Fruit fly (Drosophila melanogaster) whole organism, embryonic: ENCODE measurements around the gene Tim9b.
A peak's percentile ranks its signal among the peaks of the same experiment; 100 is the strongest.

Source experiments
- BEAF-32 ChIP-seq: fragments of 200-800 bp; sonication (Bioruptor generic); optimal IDR thresholded peaks from 3 replicates; lab custom pipeline; 2017; ENCODE audit warnings: missing biosample characterization, missing genetic modification characterization, mild to moderate bottlenecking, moderate library complexity, missing genetic modification reagents
- CG10565 ChIP-seq: fragments of 200-800 bp; sonication (Bioruptor generic); optimal IDR thresholded peaks from 3 replicates; lab custom pipeline; 2016; ENCODE audit warnings: missing biosample characterization, mild to moderate bottlenecking, missing genetic modification characterization
- CG13287 ChIP-seq: fragments of 200-800 bp; sonication (Bioruptor generic); IDR thresholded peaks from 2 replicates; pipeline ENCODE4 v1.3.6; 2022; ENCODE audit warnings: missing biosample characterization, missing genetic modification characterization; ENCODE audit not compliant: partially characterized antibody
- CG13624 ChIP-seq: fragments of 200-800 bp; sonication (Bioruptor generic); optimal IDR thresholded peaks from 2 replicates; lab custom pipeline; 2016; ENCODE audit warnings: missing biosample characterization, missing genetic modification characterization
- CG14860 ChIP-seq: fragments of 200-800 bp; sonication (Bioruptor generic); IDR thresholded peaks from 3 replicates; pipeline ENCODE4 v1.3.6; 2022; ENCODE audit warnings: missing biosample characterization, missing genetic modification characterization; ENCODE audit not compliant: partially characterized antibody
- CG15479 ChIP-seq: fragments of 200-800 bp; sonication (Bioruptor generic); optimal IDR thresholded peaks from 3 replicates; lab custom pipeline; 2019; ENCODE audit warnings: missing biosample characterization, mild to moderate bottlenecking, missing genetic modification characterization, moderate library complexity
- CG17385 ChIP-seq: fragments of 200-800 bp; sonication (Bioruptor generic); optimal IDR thresholded peaks from 3 replicates; lab custom pipeline; 2018; ENCODE audit warnings: missing biosample characterization, mild to moderate bottlenecking, missing genetic modification characterization
- CG17802 ChIP-seq: fragments of 200-800 bp; sonication (Bioruptor generic); optimal IDR thresholded peaks from 2 replicates; lab custom pipeline; 2018; ENCODE audit warnings: missing biosample characterization, mild to moderate bottlenecking, missing genetic modification characterization, moderate library complexity
- CG17829 ChIP-seq: fragments of 200-800 bp; optimal IDR thresholded peaks from 2 replicates; lab custom pipeline; 2019; ENCODE audit warnings: missing biosample characterization, mild to moderate bottlenecking, missing genetic modification characterization, moderate library complexity
- CG2129 ChIP-seq: fragments of 200-800 bp; sonication (Bioruptor generic); IDR thresholded peaks from 2 replicates; pipeline ENCODE4 v1.3.6; 2022; ENCODE audit warnings: missing biosample characterization, missing genetic modification characterization; ENCODE audit not compliant: partially characterized antibody
- CG34224 ChIP-seq: fragments of 200-800 bp; sonication (Bioruptor generic); IDR thresholded peaks from 3 replicates; pipeline ENCODE4 v1.3.6; 2022; ENCODE audit warnings: missing biosample characterization, missing genetic modification characterization; ENCODE audit not compliant: partially characterized antibody
- CG34376 ChIP-seq: fragments of 200-800 bp; sonication (Bioruptor generic); optimal IDR thresholded peaks from 2 replicates; lab custom pipeline; 2018; ENCODE audit warnings: missing biosample characterization, mild to moderate bottlenecking, missing genetic modification characterization
- CG42726 ChIP-seq: fragments of 200-800 bp; sonication (Bioruptor generic); IDR thresholded peaks from 2 replicates; pipeline ENCODE4 v1.3.6; 2022; ENCODE audit warnings: missing biosample characterization, missing genetic modification characterization; ENCODE audit not compliant: partially characterized antibody
- CG4617 ChIP-seq: fragments of 200-800 bp; sonication (Bioruptor generic); optimal IDR thresholded peaks from 3 replicates; lab custom pipeline; 2016; ENCODE audit warnings: missing biosample characterization, missing genetic modification characterization, borderline replicate concordance
- CG4730 ChIP-seq: fragments of 200-800 bp; sonication (Bioruptor generic); IDR thresholded peaks from 2 replicates; pipeline ENCODE4 v1.3.6; 2022; ENCODE audit warnings: missing biosample characterization, missing genetic modification characterization
- CG9727 ChIP-seq: fragments of 200-800 bp; sonication (Bioruptor generic); optimal IDR thresholded peaks from 3 replicates; lab custom pipeline; 2017; ENCODE audit warnings: missing biosample characterization, mild to moderate bottlenecking, missing genetic modification characterization
- CG9932 ChIP-seq: fragments of 200-800 bp; sonication (Bioruptor generic); IDR thresholded peaks from 2 replicates; pipeline ENCODE4 v1.3.6; 2022; ENCODE audit warnings: missing biosample characterization, missing genetic modification characterization
- Dll ChIP-seq: fragments of 200-800 bp; sonication (Bioruptor generic); IDR thresholded peaks from 4 replicates; pipeline ENCODE4 v1.3.6; 2022; ENCODE audit warnings: missing biosample characterization, missing genetic modification characterization; ENCODE audit not compliant: partially characterized antibody
- Ets97D ChIP-seq: fragments of 200-800 bp; sonication (Bioruptor generic); optimal IDR thresholded peaks from 3 replicates; lab custom pipeline; 2016; ENCODE audit warnings: missing biosample characterization, missing genetic modification characterization
- HLH4C ChIP-seq: fragments of 200-800 bp; sonication (Bioruptor generic); IDR thresholded peaks from 3 replicates; pipeline ENCODE4 v1.3.6; 2022; ENCODE audit warnings: missing biosample characterization, missing genetic modification characterization; ENCODE audit not compliant: partially characterized antibody
- HmgZ ChIP-seq: fragments of 200-800 bp; sonication (Bioruptor generic); optimal IDR thresholded peaks from 2 replicates; lab custom pipeline; 2018; ENCODE audit warnings: missing biosample characterization, mild to moderate bottlenecking, missing genetic modification characterization
- MBD-R2 ChIP-seq: fragments of 200-800 bp; sonication (Bioruptor generic); IDR thresholded peaks from 2 replicates; pipeline ENCODE4 v1.3.6; 2022; ENCODE audit warnings: missing biosample characterization, missing genetic modification characterization
- MESR4 ChIP-seq: fragments of 200-800 bp; sonication (Bioruptor generic); optimal IDR thresholded peaks from 2 replicates; lab custom pipeline; 2018; ENCODE audit warnings: missing biosample characterization, mild to moderate bottlenecking, missing genetic modification characterization, moderate library complexity
- NFAT ChIP-seq: fragments of 200-800 bp; sonication (Bioruptor generic); IDR thresholded peaks from 2 replicates; pipeline ENCODE4 v1.3.6; 2022; ENCODE audit warnings: missing biosample characterization, missing genetic modification characterization
- Scr ChIP-seq: fragments of 200-800 bp; sonication (Bioruptor generic); IDR thresholded peaks from 2 replicates; pipeline ENCODE4 v1.3.6; 2022; ENCODE audit warnings: missing biosample characterization, missing genetic modification characterization; ENCODE audit not compliant: partially characterized antibody
- YL-1 ChIP-seq: fragments of 200-800 bp; sonication (Bioruptor generic); optimal IDR thresholded peaks from 3 replicates; lab custom pipeline; 2017; ENCODE audit warnings: missing biosample characterization, mild to moderate bottlenecking, missing genetic modification characterization
- amos ChIP-seq: fragments of 200-800 bp; sonication (Bioruptor generic); IDR thresholded peaks from 2 replicates; pipeline ENCODE4 v1.3.6; 2022; ENCODE audit warnings: missing biosample characterization, missing genetic modification characterization; ENCODE audit not compliant: partially characterized antibody
- bbx ChIP-seq: fragments of 200-800 bp; sonication (Bioruptor generic); IDR thresholded peaks from 2 replicates; pipeline ENCODE4 v1.3.6; 2022; ENCODE audit warnings: missing biosample characterization, missing genetic modification characterization; ENCODE audit not compliant: partially characterized antibody
- ewg ChIP-seq: fragments of 200-800 bp; sonication (Bioruptor generic); optimal IDR thresholded peaks from 3 replicates; lab custom pipeline; 2017; ENCODE audit warnings: mild to moderate bottlenecking, missing biosample characterization, missing genetic modification reagents, missing genetic modification characterization
- ftz-f1 ChIP-seq: fragments of 200-800 bp; sonication (Bioruptor generic); optimal IDR thresholded peaks from 2 replicates; lab custom pipeline; 2016; ENCODE audit warnings: missing biosample characterization, missing genetic modification characterization
- gfzf ChIP-seq: fragments of 200-800 bp; sonication (Bioruptor generic); optimal IDR thresholded peaks from 2 replicates; lab custom pipeline; 2016; ENCODE audit warnings: missing biosample characterization, mild to moderate bottlenecking, missing genetic modification characterization, moderate library complexity
- hbn ChIP-seq: fragments of 200-800 bp; sonication (Bioruptor generic); IDR thresholded peaks from 2 replicates; pipeline ENCODE4 v1.3.6; 2022; ENCODE audit warnings: missing biosample characterization, missing genetic modification characterization; ENCODE audit not compliant: partially characterized antibody
- her ChIP-seq: fragments of 200-800 bp; sonication (Bioruptor generic); optimal IDR thresholded peaks from 2 replicates; lab custom pipeline; 2016; ENCODE audit warnings: missing biosample characterization, missing genetic modification characterization
- inv ChIP-seq: fragments of 200-800 bp; sonication (Bioruptor generic); IDR thresholded peaks from 2 replicates; pipeline ENCODE4 v1.3.6; 2022; ENCODE audit warnings: missing biosample characterization, missing genetic modification characterization; ENCODE audit not compliant: partially characterized antibody
- kni ChIP-seq: fragments of 200-800 bp; sonication (Bioruptor generic); optimal IDR thresholded peaks from 3 replicates; lab custom pipeline; 2017; ENCODE audit warnings: mild to moderate bottlenecking, missing biosample characterization, missing genetic modification reagents, missing genetic modification characterization
- knrl ChIP-seq: fragments of 200-800 bp; sonication (Bioruptor generic); IDR thresholded peaks from 3 replicates; pipeline ENCODE4 v1.3.6; 2022; ENCODE audit warnings: missing biosample characterization, missing genetic modification characterization; ENCODE audit not compliant: partially characterized antibody
- lilli ChIP-seq: fragments of 200-800 bp; sonication (Bioruptor generic); optimal IDR thresholded peaks from 3 replicates; lab custom pipeline; 2016; ENCODE audit warnings: missing biosample characterization, missing genetic modification characterization
- mld ChIP-seq: fragments of 200-800 bp; sonication (Bioruptor generic); IDR thresholded peaks from 3 replicates; pipeline ENCODE4 v1.3.6; 2022; ENCODE audit warnings: missing biosample characterization, missing genetic modification characterization; ENCODE audit not compliant: partially characterized antibody
- nmo ChIP-seq: fragments of 200-800 bp; sonication (Bioruptor generic); optimal IDR thresholded peaks from 2 replicates; lab custom pipeline; 2018; ENCODE audit warnings: missing biosample characterization, mild to moderate bottlenecking, missing genetic modification characterization, moderate library complexity
- pfk ChIP-seq: fragments of 200-800 bp; sonication (Bioruptor generic); optimal IDR thresholded peaks from 2 replicates; lab custom pipeline; 2018; ENCODE audit warnings: missing biosample characterization, mild to moderate bottlenecking, missing genetic modification characterization, moderate library complexity
- phol ChIP-seq: fragments of 200-800 bp; sonication (Bioruptor generic); optimal IDR thresholded peaks from 3 replicates; lab custom pipeline; 2018; ENCODE audit warnings: missing biosample characterization, mild to moderate bottlenecking, missing genetic modification characterization, moderate library complexity
- row ChIP-seq: fragments of 200-800 bp; sonication (Bioruptor generic); IDR thresholded peaks from 3 replicates; pipeline ENCODE4 v1.3.6; 2022; ENCODE audit warnings: missing biosample characterization, missing genetic modification characterization
- slbo ChIP-seq: fragments of 200-800 bp; sonication (Bioruptor generic); IDR thresholded peaks from 2 replicates; pipeline ENCODE4 v1.3.6; 2022; ENCODE audit warnings: missing biosample characterization, missing genetic modification characterization
- ssp ChIP-seq: fragments of 200-800 bp; sonication (Bioruptor generic); IDR thresholded peaks from 2 replicates; pipeline ENCODE4 v1.3.6; 2022; ENCODE audit warnings: missing biosample characterization, missing genetic modification characterization
- stwl ChIP-seq: fragments of 200-800 bp; sonication (Bioruptor generic); optimal IDR thresholded peaks from 3 replicates; lab custom pipeline; 2018; ENCODE audit warnings: missing biosample characterization, mild to moderate bottlenecking, missing genetic modification characterization, moderate library complexity
- tna ChIP-seq: fragments of 200-800 bp; sonication (Bioruptor generic); IDR thresholded peaks from 2 replicates; pipeline ENCODE4 v1.3.6; 2022; ENCODE audit warnings: missing biosample characterization, missing genetic modification characterization; ENCODE audit not compliant: partially characterized antibody
- vnd ChIP-seq: fragments of 200-800 bp; sonication (Bioruptor generic); IDR thresholded peaks from 3 replicates; pipeline ENCODE4 v1.3.6; 2022; ENCODE audit warnings: missing biosample characterization, missing genetic modification characterization; ENCODE audit not compliant: partially characterized antibody

Gene Tim9b

DNA sequence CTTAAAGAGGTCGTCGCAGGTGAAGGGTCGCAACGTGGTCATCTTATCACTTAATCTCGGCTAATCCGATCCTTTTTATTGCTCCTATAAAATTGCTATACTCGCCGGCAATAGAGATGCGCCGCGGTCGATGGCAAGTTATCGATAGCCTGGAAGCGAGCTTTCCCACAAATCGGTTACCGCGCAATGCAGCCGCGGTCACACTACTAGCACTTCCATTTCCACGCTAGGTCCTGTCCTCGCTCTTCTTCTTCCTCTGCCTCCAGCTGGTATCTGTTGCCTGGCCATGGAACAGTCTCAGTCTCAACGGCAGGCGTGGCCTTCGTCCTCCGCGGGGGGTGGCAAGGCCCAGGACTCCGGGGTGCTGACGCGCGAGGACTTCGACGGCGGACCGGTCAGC lies 4.6 kb upstream of the Tim9b start, which contains the start of the genes Naa20A and MKP-4 (continued):
- TF ChIP-seq knrl (GFP tag; lab: Robert Waterston, UW) = peak; percentile 68
- peak; percentile 68 for TF ChIP-seq ftz-f1
- TF ChIP-seq stwl (tag; lab: Kevin White, UChicago) = peak; percentile 48
- TF ChIP-seq mld (GFP tag; lab: Robert Waterston, UW) = peak; percentile 76; the same call in 2 of the 3 replicates
- TF ChIP-seq Ets97D (GFP tag; lab: Kevin White, UChicago) = peak; percentile 49
- TF ChIP-seq nmo (GFP tag; lab: Kevin White, UChicago) = peak; percentile 12
- peak; percentile 38 for TF ChIP-seq her (GFP tag; lab: Kevin White, UChicago)
- TF ChIP-seq CG42726 (GFP tag; lab: Robert Waterston, UW) = peak; percentile 46; the same call in 1 of the 2 replicates
- TF ChIP-seq CG9932 (GFP tag; lab: Robert Waterston, UW) = peak; percentile 35; the same call in 1 of the 2 replicates
- no peak for TF ChIP-seq CG10565 (GFP tag; lab: Kevin White, UChicago)
- peak; percentile 82 for TF ChIP-seq CG13287 (GFP tag; lab: Robert Waterston, UW)
- peak; percentile 34 for TF ChIP-seq HmgZ (tag; lab: Kevin White, UChicago)
- peak; percentile 81 for TF ChIP-seq amos (GFP tag; lab: Robert Waterston, UW)
- peak; percentile 15; the same call in 1 of the 2 replicates for TF ChIP-seq ssp
- TF ChIP-seq ewg = peak; percentile 7
- peak; percentile 14 for TF ChIP-seq CG34376
- TF ChIP-seq slbo = no peak
- peak; percentile 76 for TF ChIP-seq bbx (GFP tag; lab: Robert Waterston, UW)
- TF ChIP-seq Dll = peak; percentile 73
- TF ChIP-seq NFAT = 0 out of 2 replicates have a peak, but pooled peaks have one; percentile 14
- no peak for TF ChIP-seq lilli
- peak; percentile 23 for TF ChIP-seq pfk (GFP tag; lab: Kevin White, UChicago)
- TF ChIP-seq row = peak; percentile 28; the same call in 1 of the 3 replicates
- no peak for TF ChIP-seq CG15479 (GFP tag; lab: Kevin White, UChicago)
- TF ChIP-seq phol = peak; percentile 12
- no peak for TF ChIP-seq kni
- peak; percentile 31 for TF ChIP-seq CG13624
- peak; percentile 96 for TF ChIP-seq CG17802 (tag; lab: Kevin White, UChicago)
- TF ChIP-seq CG34224 (GFP tag; lab: Robert Waterston, UW) = peak; percentile 70
- TF ChIP-seq CG4617 (GFP tag; lab: Kevin White, UChicago) = peak; percentile 52
- TF ChIP-seq gfzf (GFP tag; lab: Kevin White, UChicago) = peak; percentile 62
- TF ChIP-seq hbn = peak; percentile 67
- peak; percentile 73 for TF ChIP-seq HLH4C (GFP tag; lab: Robert Waterston, UW)
- TF ChIP-seq Scr = peak; percentile 73
- peak; percentile 55; the same call in 1 of the 2 replicates for TF ChIP-seq inv (GFP tag; lab: Robert Waterston, UW)
- peak; percentile 59; the same call in 2 of the 3 replicates for TF ChIP-seq CG14860
- peak; percentile 5 for TF ChIP-seq CG17829 (tag; lab: Kevin White, UChicago)
- no peak for TF ChIP-seq CG9727
- peak; percentile 76 for TF ChIP-seq BEAF-32 (GFP tag; lab: Kevin White, UChicago)
- peak; percentile 95 for TF ChIP-seq MBD-R2 (GFP tag; lab: Robert Waterston, UW)
- peak; percentile 60 for TF ChIP-seq tna (GFP tag; lab: Robert Waterston, UW)
- TF ChIP-seq MESR4 (GFP tag; lab: Kevin White, UChicago) = peak; percentile 81
- no peak for TF ChIP-seq CG4730 (GFP tag; lab: Robert Waterston, UW)
- TF ChIP-seq CG17385 (GFP tag; lab: Kevin White, UChicago) = peak; percentile 82
- TF ChIP-seq YL-1 (GFP tag; lab: Kevin White, UChicago) = peak; percentile 31
- TF ChIP-seq CG2129 = peak; percentile 28; the same call in 1 of the 2 replicates
- TF ChIP-seq vnd = peak; percentile 56
